Fruit fly (Drosophila melanogaster) whole organism, embryonic: ENCODE measurements around the gene fzo.
A peak's percentile ranks its signal among the peaks of the same experiment; 100 is the strongest.

Experiments used
- Atf3 ChIP-seq: fragments of 200-800 bp; sonication (Bioruptor generic); optimal IDR thresholded peaks from 3 replicates; lab custom pipeline; 2016; ENCODE audit warnings: missing biosample characterization, missing genetic modification characterization
- B-H1 ChIP-seq: fragments of 200-800 bp; sonication (Bioruptor generic); IDR thresholded peaks from 3 replicates; pipeline ENCODE4 v1.3.6; 2022; ENCODE audit warnings: missing biosample characterization, missing genetic modification characterization
- Bgb ChIP-seq: fragments of 200-800 bp; sonication (Bioruptor generic); IDR thresholded peaks from 2 replicates; pipeline ENCODE4 v1.3.6; 2022; ENCODE audit warnings: missing biosample characterization, missing genetic modification characterization; ENCODE audit not compliant: partially characterized antibody
- CG10321 ChIP-seq: fragments of 200-800 bp; sonication (Bioruptor generic); IDR thresholded peaks from 2 replicates; pipeline ENCODE4 v1.3.6; 2022; ENCODE audit warnings: missing biosample characterization, missing genetic modification characterization
- CG11398 ChIP-seq: fragments of 200-800 bp; sonication (Bioruptor generic); optimal IDR thresholded peaks from 2 replicates; lab custom pipeline; 2016; ENCODE audit warnings: missing biosample characterization, missing genetic modification characterization
- CG12104 ChIP-seq: fragments of 200-800 bp; sonication (Bioruptor generic); optimal IDR thresholded peaks from 3 replicates; lab custom pipeline; 2016; ENCODE audit warnings: missing biosample characterization, missing genetic modification characterization
- CG13123 ChIP-seq: fragments of 200-800 bp; sonication (Bioruptor generic); optimal IDR thresholded peaks from 2 replicates; lab custom pipeline; 2016; ENCODE audit warnings: missing biosample characterization, missing genetic modification characterization
- CG14441 ChIP-seq: fragments of 200-800 bp; sonication (Bioruptor generic); IDR thresholded peaks from 2 replicates; pipeline ENCODE4 v1.3.6; 2022; ENCODE audit warnings: missing biosample characterization, missing genetic modification characterization
- CG15479 ChIP-seq: fragments of 200-800 bp; sonication (Bioruptor generic); optimal IDR thresholded peaks from 3 replicates; lab custom pipeline; 2019; ENCODE audit warnings: missing biosample characterization, mild to moderate bottlenecking, missing genetic modification characterization, moderate library complexity
- CG16813 ChIP-seq: fragments of 200-800 bp; sonication (Bioruptor generic); IDR thresholded peaks from 3 replicates; pipeline ENCODE4 v1.3.6; 2022; ENCODE audit warnings: missing biosample characterization, missing genetic modification characterization; ENCODE audit not compliant: partially characterized antibody
- CG17361 ChIP-seq: fragments of 200-800 bp; sonication (Bioruptor generic); IDR thresholded peaks from 3 replicates; pipeline ENCODE4 v1.3.6; 2022; ENCODE audit warnings: missing biosample characterization, missing genetic modification characterization
- CG3995 ChIP-seq: fragments of 200-800 bp; sonication (Bioruptor generic); optimal IDR thresholded peaks from 3 replicates; lab custom pipeline; 2016; ENCODE audit warnings: missing biosample characterization, missing genetic modification characterization
- CG4707 ChIP-seq: fragments of 200-800 bp; sonication (Bioruptor generic); optimal IDR thresholded peaks from 2 replicates; lab custom pipeline; 2018; ENCODE audit warnings: missing biosample characterization, mild to moderate bottlenecking, missing genetic modification characterization, moderate library complexity
- CG6175 ChIP-seq: fragments of 200-800 bp; sonication (Bioruptor generic); IDR thresholded peaks from 3 replicates; pipeline ENCODE4 v1.3.6; 2022; ENCODE audit warnings: missing biosample characterization, missing genetic modification characterization
- CG8290 ChIP-seq, 3 experiments: fragments of 200-800 bp; sonication (Bioruptor generic); optimal IDR thresholded peaks; 2 replicates each; lab custom pipeline; 2016 to 2019; ENCODE audit warnings: missing biosample characterization in 3 of 3, missing genetic modification characterization in 3 of 3, mild to moderate bottlenecking in 2 of 3, moderate library complexity in 1 of 3
- CG9609 ChIP-seq: fragments of 200-800 bp; sonication (Bioruptor generic); optimal IDR thresholded peaks from 3 replicates; lab custom pipeline; 2016; ENCODE audit warnings: missing biosample characterization, missing genetic modification characterization
- Camta ChIP-seq: fragments of 200-800 bp; sonication (Bioruptor generic); optimal IDR thresholded peaks from 2 replicates; lab custom pipeline; 2016; ENCODE audit warnings: missing biosample characterization, missing genetic modification characterization
- Chrac-16 ChIP-seq: fragments of 200-800 bp; sonication (Bioruptor generic); optimal IDR thresholded peaks from 3 replicates; lab custom pipeline; 2016; ENCODE audit warnings: missing biosample characterization, missing genetic modification characterization
- Dll ChIP-seq: fragments of 200-800 bp; sonication (Bioruptor generic); IDR thresholded peaks from 4 replicates; pipeline ENCODE4 v1.3.6; 2022; ENCODE audit warnings: missing biosample characterization, missing genetic modification characterization; ENCODE audit not compliant: partially characterized antibody
- E2f2 ChIP-seq: fragments of 200-800 bp; sonication (Bioruptor generic); IDR thresholded peaks from 2 replicates; pipeline ENCODE4 v1.3.6; 2022; ENCODE audit warnings: missing biosample characterization, missing genetic modification characterization
- Ets97D ChIP-seq: fragments of 200-800 bp; sonication (Bioruptor generic); optimal IDR thresholded peaks from 3 replicates; lab custom pipeline; 2016; ENCODE audit warnings: missing biosample characterization, missing genetic modification characterization
- HLH3B ChIP-seq: fragments of 200-800 bp; sonication (Bioruptor generic); IDR thresholded peaks from 2 replicates; pipeline ENCODE4 v1.3.6; 2022; ENCODE audit warnings: missing biosample characterization, missing genetic modification characterization
- Hr78 ChIP-seq, 2 experiments: fragments of 200-800 bp in 1 of 2; fragments of >200 bp in 1 of 2; sonication (Bioruptor generic) in 1 of 2; optimal IDR thresholded peaks; 2 replicates each; lab custom pipeline; 2017 to 2019; ENCODE audit warnings: missing biosample characterization in 2 of 2, missing genetic modification characterization in 2 of 2, mild to moderate bottlenecking in 1 of 2, moderate library complexity in 1 of 2
- Opbp ChIP-seq: fragments of 200-800 bp; sonication (Bioruptor generic); IDR thresholded peaks from 3 replicates; pipeline ENCODE4 v1.3.6; 2022; ENCODE audit warnings: missing biosample characterization, missing genetic modification characterization; ENCODE audit not compliant: partially characterized antibody
- Ptx1 ChIP-seq: fragments of 200-800 bp; sonication (Bioruptor generic); IDR thresholded peaks from 2 replicates; pipeline ENCODE4 v1.3.6; 2022; ENCODE audit warnings: missing biosample characterization, missing genetic modification characterization
- Stat92E ChIP-seq, 3 experiments: fragments of >200 bp in 2 of 3; fragments of 200-800 bp in 1 of 3; sonication (Bioruptor generic) in 1 of 3; optimal IDR thresholded peaks; 2 replicates each; lab custom pipeline; 2017 to 2019; ENCODE audit warnings: missing biosample characterization in 3 of 3, missing genetic modification characterization in 3 of 3, mild to moderate bottlenecking in 1 of 3, moderate library complexity in 1 of 3
- al ChIP-seq: fragments of 200-800 bp; sonication (Bioruptor generic); IDR thresholded peaks from 2 replicates; pipeline ENCODE4 v1.3.6; 2022; ENCODE audit warnings: missing biosample characterization, missing genetic modification characterization
- bcd ChIP-seq: fragments of 200-800 bp; sonication (Bioruptor generic); optimal IDR thresholded peaks from 2 replicates; lab custom pipeline; 2017; ENCODE audit warnings: missing biosample characterization, mild to moderate bottlenecking, missing genetic modification characterization
- chm ChIP-seq: fragments of 200-800 bp; sonication (Bioruptor generic); IDR thresholded peaks from 2 replicates; pipeline ENCODE4 v1.3.6; 2022; ENCODE audit warnings: missing biosample characterization, missing genetic modification characterization
- ci ChIP-seq: fragments of 200-800 bp; sonication (Bioruptor generic); IDR thresholded peaks from 3 replicates; pipeline ENCODE4 v1.3.6; 2022; ENCODE audit warnings: missing biosample characterization, missing genetic modification characterization
- crc ChIP-seq: fragments of 200-800 bp; sonication (Bioruptor generic); optimal IDR thresholded peaks from 2 replicates; lab custom pipeline; 2016; ENCODE audit warnings: missing biosample characterization, missing genetic modification characterization
- crol ChIP-seq: fragments of 200-800 bp; sonication (Bioruptor generic); IDR thresholded peaks from 2 replicates; pipeline ENCODE4 v1.3.6; 2022; ENCODE audit warnings: missing biosample characterization, missing genetic modification characterization
- danr ChIP-seq: fragments of 200-800 bp; sonication (Bioruptor generic); IDR thresholded peaks from 2 replicates; pipeline ENCODE4 v1.3.6; 2022; ENCODE audit warnings: missing biosample characterization, missing genetic modification characterization
- ems ChIP-seq: fragments of 200-800 bp; sonication (Bioruptor generic); optimal IDR thresholded peaks from 3 replicates; lab custom pipeline; 2016; ENCODE audit warnings: missing biosample characterization, missing genetic modification characterization
- ewg ChIP-seq: fragments of 200-800 bp; sonication (Bioruptor generic); optimal IDR thresholded peaks from 3 replicates; lab custom pipeline; 2017; ENCODE audit warnings: mild to moderate bottlenecking, missing biosample characterization, missing genetic modification reagents, missing genetic modification characterization
- fd102C ChIP-seq: fragments of 200-800 bp; sonication (Bioruptor generic); optimal IDR thresholded peaks from 2 replicates; lab custom pipeline; 2018; ENCODE audit warnings: missing biosample characterization, mild to moderate bottlenecking, missing genetic modification characterization, moderate library complexity
- fd96Cb ChIP-seq: fragments of 200-800 bp; sonication (Bioruptor generic); optimal IDR thresholded peaks from 2 replicates; lab custom pipeline; 2018; ENCODE audit warnings: missing biosample characterization, mild to moderate bottlenecking, missing genetic modification characterization, moderate library complexity
- grau ChIP-seq: fragments of 200-800 bp; optimal IDR thresholded peaks from 3 replicates; lab custom pipeline; 2019; ENCODE audit warnings: missing biosample characterization, mild to moderate bottlenecking, missing genetic modification characterization, moderate library complexity
- ham ChIP-seq: fragments of 200-800 bp; sonication (Bioruptor generic); IDR thresholded peaks from 2 replicates; pipeline ENCODE4 v1.3.6; 2022; ENCODE audit warnings: missing biosample characterization, missing genetic modification characterization
- jumu ChIP-seq: fragments of 200-800 bp; sonication (Bioruptor generic); optimal IDR thresholded peaks from 3 replicates; lab custom pipeline; 2016; ENCODE audit warnings: missing biosample characterization, missing genetic modification characterization
- knrl ChIP-seq: fragments of 200-800 bp; sonication (Bioruptor generic); IDR thresholded peaks from 3 replicates; pipeline ENCODE4 v1.3.6; 2022; ENCODE audit warnings: missing biosample characterization, missing genetic modification characterization; ENCODE audit not compliant: partially characterized antibody
- mirr ChIP-seq: fragments of 200-800 bp; sonication (Bioruptor generic); optimal IDR thresholded peaks from 3 replicates; lab custom pipeline; 2018; ENCODE audit warnings: missing biosample characterization, mild to moderate bottlenecking, missing genetic modification characterization
- nmo ChIP-seq: fragments of 200-800 bp; sonication (Bioruptor generic); optimal IDR thresholded peaks from 2 replicates; lab custom pipeline; 2018; ENCODE audit warnings: missing biosample characterization, mild to moderate bottlenecking, missing genetic modification characterization, moderate library complexity
- peb ChIP-seq: fragments of 200-800 bp; sonication (Bioruptor generic); IDR thresholded peaks from 2 replicates; pipeline ENCODE4 v1.3.6; 2022; ENCODE audit warnings: missing biosample characterization, missing genetic modification characterization
- psq ChIP-seq: fragments of 200-800 bp; sonication (Bioruptor generic); optimal IDR thresholded peaks from 2 replicates; lab custom pipeline; 2017; ENCODE audit warnings: missing biosample characterization, missing genetic modification characterization
- slbo ChIP-seq: fragments of 200-800 bp; sonication (Bioruptor generic); IDR thresholded peaks from 2 replicates; pipeline ENCODE4 v1.3.6; 2022; ENCODE audit warnings: missing biosample characterization, missing genetic modification characterization
- tio ChIP-seq: fragments of 200-800 bp; sonication (Bioruptor generic); optimal IDR thresholded peaks from 2 replicates; lab custom pipeline; 2017; ENCODE audit warnings: missing biosample characterization, missing genetic modification characterization, inconsistent platforms
- ttk ChIP-seq: fragments of 200-800 bp; sonication (Bioruptor generic); IDR thresholded peaks from 2 replicates; pipeline ENCODE4 v2.1.2; 2022; ENCODE audit warnings: missing biosample characterization, missing genetic modification characterization
- unc-4 ChIP-seq: fragments of 200-800 bp; sonication (Bioruptor generic); IDR thresholded peaks from 2 replicates; pipeline ENCODE4 v1.3.6; 2022; ENCODE audit warnings: missing biosample characterization, missing genetic modification characterization; ENCODE audit not compliant: partially characterized antibody
- vvl ChIP-seq: fragments of 200-800 bp; sonication (Bioruptor generic); IDR thresholded peaks from 2 replicates; pipeline ENCODE4 v1.3.6; 2022; ENCODE audit warnings: missing biosample characterization, missing genetic modification characterization
- yki ChIP-seq: fragments of >200 bp; optimal IDR thresholded peaks from 3 replicates; lab custom pipeline; 2018

fzo gene

dm6 chr3R:23175376-23175775 lies 28.5 kb downstream of the fzo start (continued):
- TF ChIP-seq Camta (GFP tag; lab: Kevin White, UChicago) (peak; percentile 91), ttk (GFP tag; lab: Robert Waterston, UW) (peak; percentile 93), B-H1 (peak; percentile 88), Ptx1 (peak; percentile 92), ewg (peak; percentile 87), CG16813 (GFP tag; lab: Robert Waterston, UW) (no peak)

dm6 chr3R:23174739-23175138 lies 29.1 kb downstream of the fzo start:
- TF ChIP-seq jumu (GFP tag; lab: Kevin White, UChicago), result no peak
- TF ChIP-seq CG15479 (GFP tag; lab: Kevin White, UChicago), result no peak
- TF ChIP-seq CG4707 (GFP tag; lab: Kevin White, UChicago), result peak; percentile 4
- TF ChIP-seq ci (GFP tag; lab: Robert Waterston, UW), result peak; percentile 81
- TF ChIP-seq Opbp (GFP tag; lab: Robert Waterston, UW), result no peak
- no peak for TF ChIP-seq Hr78 (GFP tag; optimal IDR thresholded peaks at IDR 0.05; lab: Kevin White, UChicago)
- no peak for TF ChIP-seq Ets97D (GFP tag; lab: Kevin White, UChicago)
- no peak for TF ChIP-seq peb (GFP tag; lab: Robert Waterston, UW)
- no peak for TF ChIP-seq CG14441 (GFP tag; lab: Robert Waterston, UW)
- no peak for TF ChIP-seq Stat92E (GFP tag; optimal IDR thresholded peaks at IDR 0.05; lab: Kevin White, UChicago)
- TF ChIP-seq al (GFP tag; lab: Robert Waterston, UW), result no peak
- no peak for TF ChIP-seq CG17361 (GFP tag; lab: Robert Waterston, UW)
- TF ChIP-seq fd102C (GFP tag; lab: Kevin White, UChicago), result no peak
- peak; percentile 74 for TF ChIP-seq nmo
- no peak for TF ChIP-seq crc (GFP tag; lab: Kevin White, UChicago)
- TF ChIP-seq vvl (GFP tag; lab: Robert Waterston, UW), result 0 out of 2 replicates have a peak, but pooled peaks have one; percentile 17
- TF ChIP-seq tio, result no peak
- no peak for TF ChIP-seq HLH3B
- TF ChIP-seq Chrac-16, result peak; percentile 8
- TF ChIP-seq mirr, result no peak
- no peak for TF ChIP-seq knrl (GFP tag; lab: Robert Waterston, UW)
- no peak for TF ChIP-seq CG13123 (GFP tag; lab: Kevin White, UChicago)
- TF ChIP-seq CG12104, result no peak
- TF ChIP-seq Bgb (GFP tag; lab: Robert Waterston, UW), result no peak
- TF ChIP-seq CG9609 (GFP tag; lab: Kevin White, UChicago), result no peak
- TF ChIP-seq E2f2 (GFP tag; lab: Robert Waterston, UW), result peak; percentile 45
- no peak for TF ChIP-seq chm
- no peak for TF ChIP-seq Atf3 (GFP tag; lab: Kevin White, UChicago)
- no peak for TF ChIP-seq slbo
- TF ChIP-seq CG6175 (GFP tag; lab: Robert Waterston, UW), result no peak
- peak; percentile 55 for TF ChIP-seq grau (tag; lab: Kevin White, UChicago)
- TF ChIP-seq danr, result no peak
- no peak for TF ChIP-seq crol
- TF ChIP-seq yki, result no peak
- no peak for TF ChIP-seq CG8290 (GFP tag; optimal IDR thresholded peaks at IDR 0.05; lab: Kevin White, UChicago)
- TF ChIP-seq CG8290 (tag; optimal IDR thresholded peaks at IDR 0.05; lab: Kevin White, UChicago), result peak in 1 of 2 experiments; percentile 50
- no peak for TF ChIP-seq Dll (GFP tag; lab: Robert Waterston, UW)
- TF ChIP-seq psq, result no peak
- no peak for TF ChIP-seq bcd (GFP tag; lab: Kevin White, UChicago)
- peak; percentile 75 for TF ChIP-seq fd96Cb (tag; lab: Kevin White, UChicago)
- TF ChIP-seq ham (GFP tag; lab: Robert Waterston, UW), result no peak
- TF ChIP-seq CG11398 (GFP tag; lab: Kevin White, UChicago), result no peak
- TF ChIP-seq CG10321 (GFP tag; lab: Robert Waterston, UW), result no peak
- TF ChIP-seq unc-4, result no peak
- no peak for TF ChIP-seq CG3995
- TF ChIP-seq ems, result no peak
